Fruit fly (Drosophila melanogaster) S2 (cell line): ENCODE measurements around the gene klar.

Source experiments
- CG8478 ChIP-seq: fragments of >200 bp; optimal IDR thresholded peaks from 2 replicates; lab custom pipeline; 2018
- CTCF ChIP-seq, 2 experiments: fragments of >200 bp; optimal IDR thresholded peaks; 2 replicates each; lab custom pipeline; 2018

- TF ChIP-seq CG8478 (no peak), CTCF (optimal IDR thresholded peaks at IDR 0.05; lab: Kevin White, UChicago) (no peak)
These were observed 100.2 kb downstream of the klar start for dm6 chr3L:440249-440648.
